Fruit fly (Drosophila melanogaster) whole organism, embryonic: ENCODE results near the gene c12.2.

Experiments
- ATbp ChIP-seq: fragments of 200-800 bp; sonication (Bioruptor generic); optimal IDR thresholded peaks from 2 replicates; lab custom pipeline; 2017; ENCODE audit warnings: missing biosample characterization, mild to moderate bottlenecking, missing genetic modification characterization, missing genetic modification reagents
- Adf1 ChIP-seq: fragments of 200-800 bp; sonication (Bioruptor generic); IDR thresholded peaks from 2 replicates; pipeline ENCODE4 v1.3.6; 2022; ENCODE audit warnings: missing biosample characterization, missing genetic modification characterization
- Aef1 ChIP-seq: fragments of 200-800 bp; sonication (Bioruptor generic); IDR thresholded peaks from 3 replicates; pipeline ENCODE4 v1.3.6; 2022; ENCODE audit warnings: missing biosample characterization, missing genetic modification characterization
- Awh ChIP-seq: fragments of 200-800 bp; sonication (Bioruptor generic); IDR thresholded peaks from 2 replicates; pipeline ENCODE4, ENCODE4 v1.3.6; 2022; ENCODE audit warnings: missing biosample characterization, missing genetic modification characterization
- CG1233 ChIP-seq: fragments of 200-800 bp; sonication (Bioruptor generic); optimal IDR thresholded peaks from 4 replicates; lab custom pipeline; 2018; ENCODE audit warnings: missing biosample characterization, mild to moderate bottlenecking, missing genetic modification characterization
- CG13296 ChIP-seq: fragments of 200-800 bp; sonication (Bioruptor generic); optimal IDR thresholded peaks from 3 replicates; lab custom pipeline; 2018; ENCODE audit warnings: missing biosample characterization, mild to moderate bottlenecking, missing genetic modification characterization
- CG13424 ChIP-seq: fragments of 200-800 bp; sonication (Bioruptor generic); optimal IDR thresholded peaks from 2 replicates; lab custom pipeline; 2019; ENCODE audit warnings: missing biosample characterization, mild to moderate bottlenecking, missing genetic modification characterization, moderate library complexity
- CG13775 ChIP-seq: fragments of 200-800 bp; sonication (Bioruptor generic); optimal IDR thresholded peaks from 3 replicates; lab custom pipeline; 2017; ENCODE audit warnings: missing biosample characterization, mild to moderate bottlenecking, missing genetic modification characterization
- CG14441 ChIP-seq: fragments of 200-800 bp; sonication (Bioruptor generic); IDR thresholded peaks from 2 replicates; pipeline ENCODE4 v1.3.6; 2022; ENCODE audit warnings: missing biosample characterization, missing genetic modification characterization
- CG14860 ChIP-seq: fragments of 200-800 bp; sonication (Bioruptor generic); IDR thresholded peaks from 3 replicates; pipeline ENCODE4 v1.3.6; 2022; ENCODE audit warnings: missing biosample characterization, missing genetic modification characterization; ENCODE audit not compliant: partially characterized antibody
- CG16813 ChIP-seq: fragments of 200-800 bp; sonication (Bioruptor generic); IDR thresholded peaks from 3 replicates; pipeline ENCODE4 v1.3.6; 2022; ENCODE audit warnings: missing biosample characterization, missing genetic modification characterization; ENCODE audit not compliant: partially characterized antibody
- CG16863 ChIP-seq: fragments of 200-800 bp; sonication (Bioruptor generic); optimal IDR thresholded peaks from 3 replicates; lab custom pipeline; 2016; ENCODE audit warnings: missing biosample characterization, missing genetic modification characterization
- CG18011 ChIP-seq: fragments of 200-800 bp; sonication (Bioruptor generic); optimal IDR thresholded peaks from 2 replicates; lab custom pipeline; 2017; ENCODE audit warnings: missing biosample characterization, missing genetic modification characterization, mild to moderate bottlenecking, moderate library complexity, missing genotype
- CG18599 ChIP-seq: fragments of 200-800 bp; sonication (Bioruptor generic); optimal IDR thresholded peaks from 3 replicates; lab custom pipeline; 2017; ENCODE audit warnings: missing biosample characterization, missing genetic modification characterization, mild to moderate bottlenecking, moderate library complexity, missing genetic modification reagents
- CG2875 ChIP-seq: fragments of 200-800 bp; sonication (Bioruptor generic); optimal IDR thresholded peaks from 2 replicates; lab custom pipeline; 2017; ENCODE audit warnings: missing biosample characterization, mild to moderate bottlenecking, missing genetic modification characterization, missing genetic modification reagents
- CG31441 ChIP-seq: fragments of 200-800 bp; sonication (Bioruptor generic); IDR thresholded peaks from 2 replicates; pipeline ENCODE4 v1.3.6; 2022; ENCODE audit warnings: missing biosample characterization, missing genetic modification characterization
- CG3163 ChIP-seq: fragments of 200-800 bp; sonication (Bioruptor generic); optimal IDR thresholded peaks from 3 replicates; lab custom pipeline; 2016; ENCODE audit warnings: missing biosample characterization, missing genetic modification characterization
- CG33213 ChIP-seq: fragments of 200-800 bp; sonication (Bioruptor generic); optimal IDR thresholded peaks from 3 replicates; lab custom pipeline; 2016; ENCODE audit warnings: missing biosample characterization, missing genetic modification characterization
- CG8359 ChIP-seq: fragments of 200-800 bp; sonication (Bioruptor generic); optimal IDR thresholded peaks from 2 replicates; lab custom pipeline; 2017; ENCODE audit warnings: missing biosample characterization, mild to moderate bottlenecking, missing genetic modification characterization, borderline replicate concordance
- CG8388 ChIP-seq: fragments of 200-800 bp; sonication (Bioruptor generic); optimal IDR thresholded peaks from 2 replicates; lab custom pipeline; 2019; ENCODE audit warnings: missing biosample characterization, mild to moderate bottlenecking, missing genetic modification characterization, moderate library complexity
- CG9609 ChIP-seq: fragments of 200-800 bp; sonication (Bioruptor generic); optimal IDR thresholded peaks from 3 replicates; lab custom pipeline; 2016; ENCODE audit warnings: missing biosample characterization, missing genetic modification characterization
- CG9817 ChIP-seq: fragments of 200-800 bp; sonication (Bioruptor generic); optimal IDR thresholded peaks from 2 replicates; lab custom pipeline; 2018; ENCODE audit warnings: missing biosample characterization, mild to moderate bottlenecking, missing genetic modification characterization, moderate library complexity
- Camta ChIP-seq: fragments of 200-800 bp; sonication (Bioruptor generic); optimal IDR thresholded peaks from 2 replicates; lab custom pipeline; 2016; ENCODE audit warnings: missing biosample characterization, missing genetic modification characterization
- Chrac-16 ChIP-seq: fragments of 200-800 bp; sonication (Bioruptor generic); optimal IDR thresholded peaks from 3 replicates; lab custom pipeline; 2016; ENCODE audit warnings: missing biosample characterization, missing genetic modification characterization
- CoRest ChIP-seq: fragments of 200-800 bp; sonication (Bioruptor generic); optimal IDR thresholded peaks from 3 replicates; lab custom pipeline; 2018; ENCODE audit warnings: missing biosample characterization, mild to moderate bottlenecking, missing genetic modification characterization, moderate library complexity
- Dek ChIP-seq: fragments of 200-800 bp; sonication (Bioruptor generic); optimal IDR thresholded peaks from 3 replicates; lab custom pipeline; 2019; ENCODE audit warnings: missing biosample characterization, mild to moderate bottlenecking, missing genetic modification characterization, moderate library complexity
- Dref ChIP-seq: fragments of 200-800 bp; sonication (Bioruptor generic); IDR thresholded peaks from 2 replicates; pipeline ENCODE4 v1.3.6; 2022; ENCODE audit warnings: missing biosample characterization, missing genetic modification characterization
- E2f1 ChIP-seq: fragments of 200-800 bp; sonication (Bioruptor generic); IDR thresholded peaks from 2 replicates; pipeline ENCODE4 v1.3.6; 2022; ENCODE audit warnings: missing biosample characterization, missing genetic modification characterization
- Hmx ChIP-seq: fragments of 200-800 bp; sonication (Bioruptor generic); optimal IDR thresholded peaks from 2 replicates; lab custom pipeline; 2016; ENCODE audit warnings: missing biosample characterization, missing genetic modification characterization
- Hr3 ChIP-seq: fragments of 200-800 bp; sonication (Bioruptor generic); optimal IDR thresholded peaks from 3 replicates; lab custom pipeline; 2016; ENCODE audit warnings: missing biosample characterization, missing genetic modification characterization
- Hr39 ChIP-seq: fragments of >200 bp; optimal IDR thresholded peaks from 2 replicates; lab custom pipeline; 2017
- MBD-R2 ChIP-seq: fragments of 200-800 bp; sonication (Bioruptor generic); IDR thresholded peaks from 2 replicates; pipeline ENCODE4 v1.3.6; 2022; ENCODE audit warnings: missing biosample characterization, missing genetic modification characterization
- Oli ChIP-seq: fragments of 200-800 bp; sonication (Bioruptor generic); optimal IDR thresholded peaks from 2 replicates; lab custom pipeline; 2018; ENCODE audit warnings: missing biosample characterization, mild to moderate bottlenecking, missing genetic modification characterization, moderate library complexity
- Rx ChIP-seq: fragments of 200-800 bp; sonication (Bioruptor generic); IDR thresholded peaks from 2 replicates; pipeline ENCODE4 v1.3.6; 2022; ENCODE audit warnings: missing biosample characterization, missing genetic modification characterization
- Taf1 ChIP-seq: fragments of 200-800 bp; sonication (Bioruptor generic); IDR thresholded peaks from 2 replicates; pipeline ENCODE4 v1.3.6; 2022; ENCODE audit warnings: missing biosample characterization, missing genetic modification characterization
- bab2 ChIP-seq: fragments of 200-800 bp; sonication (Bioruptor generic); optimal IDR thresholded peaks from 2 replicates; lab custom pipeline; 2016; ENCODE audit warnings: missing biosample characterization, missing genetic modification characterization
- chn ChIP-seq: fragments of 200-800 bp; sonication (Bioruptor generic); optimal IDR thresholded peaks from 2 replicates; lab custom pipeline; 2016; ENCODE audit warnings: missing biosample characterization, missing genetic modification characterization
- emc ChIP-seq: fragments of 200-800 bp; sonication (Bioruptor generic); optimal IDR thresholded peaks from 2 replicates; lab custom pipeline; 2016; ENCODE audit warnings: missing biosample characterization, missing genetic modification characterization
- fd3F ChIP-seq: fragments of 200-800 bp; sonication (Bioruptor generic); optimal IDR thresholded peaks from 2 replicates; lab custom pipeline; 2018; ENCODE audit warnings: missing biosample characterization, mild to moderate bottlenecking, missing genetic modification characterization, moderate library complexity
- gcm2 ChIP-seq: fragments of 200-800 bp; sonication (Bioruptor generic); optimal IDR thresholded peaks from 2 replicates; lab custom pipeline; 2016; ENCODE audit warnings: missing biosample characterization, missing genetic modification characterization
- hb ChIP-seq: fragments of 200-800 bp; sonication (Bioruptor generic); IDR thresholded peaks from 3 replicates; pipeline ENCODE4 v1.3.6; 2022; ENCODE audit warnings: missing biosample characterization, missing genetic modification characterization; ENCODE audit not compliant: partially characterized antibody
- jigr1 ChIP-seq: fragments of 200-800 bp; sonication (Bioruptor generic); IDR thresholded peaks from 3 replicates; pipeline ENCODE4 v1.3.6; 2022; ENCODE audit warnings: missing biosample characterization, missing genetic modification characterization
- knrl ChIP-seq: fragments of 200-800 bp; sonication (Bioruptor generic); IDR thresholded peaks from 3 replicates; pipeline ENCODE4 v1.3.6; 2022; ENCODE audit warnings: missing biosample characterization, missing genetic modification characterization; ENCODE audit not compliant: partially characterized antibody
- otp ChIP-seq: fragments of 200-800 bp; sonication (Bioruptor generic); IDR thresholded peaks from 3 replicates; pipeline ENCODE4, ENCODE4 v1.3.6; 2022; ENCODE audit warnings: missing biosample characterization, missing genetic modification characterization
- pfk ChIP-seq: fragments of 200-800 bp; sonication (Bioruptor generic); optimal IDR thresholded peaks from 2 replicates; lab custom pipeline; 2018; ENCODE audit warnings: missing biosample characterization, mild to moderate bottlenecking, missing genetic modification characterization, moderate library complexity
- row ChIP-seq: fragments of 200-800 bp; sonication (Bioruptor generic); IDR thresholded peaks from 3 replicates; pipeline ENCODE4 v1.3.6; 2022; ENCODE audit warnings: missing biosample characterization, missing genetic modification characterization
- sens ChIP-seq: fragments of 200-800 bp; sonication (Bioruptor generic); peaks from one replicate; lab custom pipeline; 2016; ENCODE audit warnings: missing biosample characterization, missing genetic modification characterization
- shn ChIP-seq: fragments of 200-800 bp; sonication (Bioruptor generic); optimal IDR thresholded peaks from 3 replicates; lab custom pipeline; 2016; ENCODE audit warnings: missing biosample characterization, missing genetic modification characterization
- sima ChIP-seq: fragments of 200-800 bp; sonication (Bioruptor generic); optimal IDR thresholded peaks from 2 replicates; lab custom pipeline; 2016; ENCODE audit warnings: missing biosample characterization, missing genetic modification characterization
- slou ChIP-seq: fragments of 200-800 bp; sonication (Bioruptor generic); optimal IDR thresholded peaks from 3 replicates; lab custom pipeline; 2016; ENCODE audit warnings: missing biosample characterization, missing genetic modification characterization
- stwl ChIP-seq: fragments of 200-800 bp; sonication (Bioruptor generic); optimal IDR thresholded peaks from 3 replicates; lab custom pipeline; 2018; ENCODE audit warnings: missing biosample characterization, mild to moderate bottlenecking, missing genetic modification characterization, moderate library complexity
- yki ChIP-seq: fragments of >200 bp; optimal IDR thresholded peaks from 3 replicates; lab custom pipeline; 2018

The c12.2 gene

dm6 chrX:9272830-9273507, 46.2 kb upstream of the c12.2 start, which contains the start of the genes Cfp1 and Aladin (continued):
- TF ChIP-seq Adf1 (GFP tag; lab: Robert Waterston, UW) (no peak), knrl (GFP tag; lab: Robert Waterston, UW) (peak; percentile 64; the same call in 2 of the 3 replicates), CG18599 (GFP tag; lab: Kevin White, UChicago) (no peak), pfk (GFP tag; lab: Kevin White, UChicago) (no peak), bab2 (GFP tag; lab: Kevin White, UChicago) (no peak), Taf1 (GFP tag; lab: Robert Waterston, UW) (no peak), CG1233 (GFP tag; lab: Kevin White, UChicago) (no peak), Chrac-16 (GFP tag; lab: Kevin White, UChicago) (no peak), CG18011 (GFP tag; lab: Kevin White, UChicago) (no peak), emc (GFP tag; lab: Kevin White, UChicago) (no peak), CG14860 (GFP tag; lab: Robert Waterston, UW) (no peak), chn (GFP tag; lab: Kevin White, UChicago) (no peak), stwl (tag; lab: Kevin White, UChicago) (no peak), Rx (no peak), row (peak; percentile 53), sens (GFP tag; lab: Kevin White, UChicago) (no peak), slou (GFP tag; lab: Kevin White, UChicago) (no peak), CoRest (tag; lab: Kevin White, UChicago) (no peak), CG2875 (no peak), gcm2 (GFP tag; lab: Kevin White, UChicago) (no peak), CG9817 (no peak), jigr1 (no peak), ATbp (no peak), CG16863 (GFP tag; lab: Kevin White, UChicago) (no peak), CG13424 (tag; lab: Kevin White, UChicago) (no peak), CG33213 (GFP tag; lab: Kevin White, UChicago) (no peak), CG8388 (GFP tag; lab: Kevin White, UChicago) (no peak), CG9609 (GFP tag; lab: Kevin White, UChicago) (no peak), Aef1 (no peak), Dek (tag; lab: Kevin White, UChicago) (no peak), sima (no peak), CG16813 (peak; percentile 59; the same call in 2 of the 3 replicates), E2f1 (GFP tag; lab: Robert Waterston, UW) (no peak), Hr39 (lab: Kevin White, UChicago) (no peak), fd3F (GFP tag; lab: Kevin White, UChicago) (no peak), shn (GFP tag; lab: Kevin White, UChicago) (no peak), Hmx (GFP tag; lab: Kevin White, UChicago) (no peak), CG13296 (no peak), Camta (GFP tag; lab: Kevin White, UChicago) (no peak), Dref (GFP tag; lab: Robert Waterston, UW) (peak; percentile 61), yki (lab: Kevin White, UChicago) (no peak), CG13775 (GFP tag; lab: Kevin White, UChicago) (no peak), CG31441 (GFP tag; lab: Robert Waterston, UW) (no peak), CG8359 (GFP tag; lab: Kevin White, UChicago) (no peak), Oli (tag; lab: Kevin White, UChicago) (no peak), CG14441 (GFP tag; lab: Robert Waterston, UW) (no peak), Hr3 (no peak), CG3163 (GFP tag; lab: Kevin White, UChicago) (no peak), MBD-R2 (GFP tag; lab: Robert Waterston, UW) (peak; percentile 39), hb (no peak), otp (GFP tag; lab: Robert Waterston, UW) (no peak), Awh (GFP tag; lab: Robert Waterston, UW) (no peak)
